Worm (Caenorhabditis elegans) whole organism, L4/young adult: ENCODE measurements around the gene tra-2.

Experiments
- W03F9.2 ChIP-seq: fragments of 150-350 bp; optimal IDR thresholded peaks from 2 replicates; lab custom pipeline; 2014; ENCODE audit warnings: missing biosample characterization, missing genetic modification characterization
- dao-5 ChIP-seq: sonication (generic microtip); optimal IDR thresholded peaks from 2 replicates; lab custom pipeline; 2016; ENCODE audit warnings: missing genotype, missing genetic modification characterization, moderate library complexity, missing compliant biosample characterization
- him-1 ChIP-seq: sonication (generic microtip); optimal IDR thresholded peaks from 2 replicates; lab custom pipeline; 2016; ENCODE audit warnings: missing genotype, missing genetic modification reagents, missing genetic modification characterization, missing compliant biosample characterization

Gene tra-2

DNA sequence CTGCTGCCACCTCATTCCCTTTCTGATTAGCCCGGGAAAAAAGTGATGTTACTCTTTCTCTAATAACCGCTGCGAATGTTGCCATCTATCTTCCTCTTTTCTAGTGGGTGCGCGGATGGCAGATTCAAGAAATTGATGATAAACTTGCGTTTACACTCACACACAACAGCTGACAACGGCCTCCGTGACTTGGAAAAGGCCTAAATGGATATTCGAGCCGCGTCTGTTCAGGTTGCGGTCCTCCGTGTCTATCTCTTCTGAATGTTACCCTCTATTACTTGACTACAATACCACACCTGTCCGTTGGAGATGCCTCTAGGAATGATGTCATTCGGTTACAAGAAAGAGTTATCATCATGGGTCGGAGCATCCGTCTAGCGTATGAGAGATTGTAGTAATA lies 28.9 kb downstream of the tra-2 start:
- TF ChIP-seq dao-5 (tag; lab: Kevin White, UChicago) (no peak), him-1 (tag; lab: Kevin White, UChicago) (no peak), W03F9.2 (tag; lab: Kevin White, UChicago) (no peak)

- TF ChIP-seq dao-5 (tag; lab: Kevin White, UChicago): no peak
- no peak for TF ChIP-seq him-1 (tag; lab: Kevin White, UChicago)
- TF ChIP-seq W03F9.2 (tag; lab: Kevin White, UChicago): no peak
Observed at ce11 chrII:6935975-6936374, 29.5 kb downstream of the tra-2 start.

DNA sequence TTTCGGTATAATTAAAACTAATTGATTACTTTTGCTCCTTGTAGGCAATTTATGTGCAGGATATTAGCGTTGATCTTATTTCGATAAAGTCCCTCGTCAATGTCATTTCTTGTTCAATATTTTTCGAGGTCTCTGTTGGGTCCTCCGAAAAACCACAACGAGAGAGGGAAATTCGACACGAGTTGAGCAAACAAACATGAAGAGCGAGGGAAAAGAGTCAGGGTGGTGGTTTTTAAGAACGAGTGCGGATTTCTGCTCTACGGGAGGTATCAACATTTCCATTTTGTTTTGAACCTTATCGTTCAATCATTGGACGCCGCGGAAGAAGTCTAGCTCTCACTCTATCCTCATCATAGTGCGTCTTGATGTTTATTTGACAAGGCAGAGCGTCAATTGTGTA lies 30.7 kb downstream of the tra-2 start:
- TF ChIP-seq him-1 (tag; lab: Kevin White, UChicago) (no peak), W03F9.2 (tag; lab: Kevin White, UChicago) (no peak), dao-5 (tag; lab: Kevin White, UChicago) (no peak)

DNA sequence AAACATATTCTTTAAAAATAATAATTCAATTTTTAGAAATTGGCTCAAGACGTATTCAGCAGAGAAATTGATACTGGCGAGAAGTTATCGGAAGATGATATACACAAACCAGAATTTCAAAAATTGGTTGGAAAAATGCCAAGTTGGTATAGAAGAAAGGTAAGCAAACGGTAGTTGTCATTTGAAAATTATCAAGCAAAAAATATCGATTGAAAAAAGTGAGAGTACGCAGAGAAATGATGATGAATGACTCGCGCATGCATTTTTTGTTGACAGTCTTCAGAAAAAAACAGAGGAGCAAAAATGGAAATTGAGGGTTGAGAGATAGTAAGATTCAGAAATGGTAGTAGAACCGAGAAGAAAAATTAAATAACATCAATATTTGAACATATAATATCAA lies 32.5 kb downstream of the tra-2 start:
- no peak for TF ChIP-seq him-1 (tag; lab: Kevin White, UChicago)
- TF ChIP-seq W03F9.2 (tag; lab: Kevin White, UChicago): no peak
- no peak for TF ChIP-seq dao-5 (tag; lab: Kevin White, UChicago)

ce11 chrII:6930072-6930471 lies 35.4 kb downstream of the tra-2 start:
- TF ChIP-seq W03F9.2 (tag; lab: Kevin White, UChicago) (no peak), him-1 (tag; lab: Kevin White, UChicago) (no peak), dao-5 (tag; lab: Kevin White, UChicago) (no peak)

DNA sequence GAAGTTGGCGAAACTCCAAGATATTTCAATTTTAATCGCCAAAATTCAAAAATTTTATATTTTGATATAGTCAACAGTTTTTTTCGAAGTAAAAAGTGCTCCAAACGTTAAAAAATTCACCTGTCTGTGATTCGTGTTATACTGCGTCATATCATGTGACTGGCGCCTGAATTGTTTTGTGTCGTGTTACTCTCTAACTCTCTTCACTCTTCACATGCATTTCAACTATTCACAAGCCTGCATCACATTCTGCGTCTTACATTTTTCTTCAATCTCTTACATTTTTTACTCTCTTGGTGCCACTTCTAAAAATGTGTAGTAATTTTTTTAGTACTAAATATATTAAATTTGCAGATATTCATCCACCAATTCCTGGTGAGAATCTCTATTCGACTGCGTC lies 37.1 kb downstream of the tra-2 start, which contains the start of gene flcn-1:
TSS of gene flcn-1 (plus strand) at position 348 of the 400 bp plus-strand sequence.
- TF ChIP-seq W03F9.2 (tag; lab: Kevin White, UChicago) (no peak), dao-5 (tag; lab: Kevin White, UChicago) (no peak), him-1 (tag; lab: Kevin White, UChicago) (no peak)

ce11 chrII:6927603-6928002 lies 37.9 kb downstream of the tra-2 start, which contains the start of gene F22D3.4:
F22D3.4 (minus strand) TSS chrII:6927603.
- TF ChIP-seq W03F9.2 (tag; lab: Kevin White, UChicago): no peak
- no peak for TF ChIP-seq dao-5 (tag; lab: Kevin White, UChicago)
- no peak for TF ChIP-seq him-1 (tag; lab: Kevin White, UChicago)

DNA sequence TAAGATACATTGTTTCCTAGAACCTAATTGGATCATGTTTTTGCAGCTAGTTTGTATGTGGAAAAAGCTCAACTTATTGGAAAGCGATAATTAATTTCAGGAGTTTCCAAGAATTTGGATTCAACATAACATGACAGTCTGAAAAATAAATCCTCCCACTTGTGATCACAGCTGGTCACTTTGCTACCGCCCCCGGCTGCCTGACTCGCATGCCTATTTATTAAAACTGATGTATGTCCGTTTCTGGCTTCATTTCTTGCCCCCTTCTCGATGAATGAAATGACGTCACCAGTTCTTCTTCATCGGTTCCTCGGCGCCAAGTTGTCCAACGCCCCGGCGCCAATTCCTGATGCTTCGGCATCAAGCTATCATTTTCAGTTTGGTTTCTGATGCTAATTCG lies 38.4 kb downstream of the tra-2 start:
- no peak for TF ChIP-seq W03F9.2 (tag; lab: Kevin White, UChicago)
- no peak for TF ChIP-seq dao-5 (tag; lab: Kevin White, UChicago)
- no peak for TF ChIP-seq him-1 (tag; lab: Kevin White, UChicago)

DNA sequence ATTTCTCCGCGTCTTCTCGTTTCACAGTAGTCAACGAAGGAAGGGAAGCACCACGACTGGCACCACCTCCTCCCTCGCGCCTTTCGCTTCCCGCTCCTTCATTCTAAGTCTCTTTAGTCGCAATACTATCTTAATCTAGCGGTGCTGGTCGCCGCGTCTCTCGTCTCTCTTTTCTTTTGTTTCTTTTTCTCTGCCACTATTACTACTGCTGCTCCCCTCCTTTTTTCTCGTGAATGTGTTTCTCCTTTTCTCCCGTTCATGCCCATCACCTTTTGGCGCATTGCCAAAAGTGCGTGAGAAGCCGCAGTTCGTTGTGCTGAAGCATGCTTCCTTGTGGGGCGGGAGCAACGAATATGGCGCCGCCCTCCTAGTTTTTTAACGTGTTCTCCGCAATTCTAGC lies 39.0 kb downstream of the tra-2 start:
- TF ChIP-seq W03F9.2 (tag; lab: Kevin White, UChicago): peak; percentile 51
- peak; percentile 26 for TF ChIP-seq dao-5 (tag; lab: Kevin White, UChicago)
- peak; percentile 66 for TF ChIP-seq him-1 (tag; lab: Kevin White, UChicago)

- TF ChIP-seq him-1 (tag; lab: Kevin White, UChicago): no peak
- TF ChIP-seq dao-5 (tag; lab: Kevin White, UChicago): no peak
- no peak for TF ChIP-seq W03F9.2 (tag; lab: Kevin White, UChicago)
Observed at ce11 chrII:6926054-6926453, 39.4 kb downstream of the tra-2 start.

DNA sequence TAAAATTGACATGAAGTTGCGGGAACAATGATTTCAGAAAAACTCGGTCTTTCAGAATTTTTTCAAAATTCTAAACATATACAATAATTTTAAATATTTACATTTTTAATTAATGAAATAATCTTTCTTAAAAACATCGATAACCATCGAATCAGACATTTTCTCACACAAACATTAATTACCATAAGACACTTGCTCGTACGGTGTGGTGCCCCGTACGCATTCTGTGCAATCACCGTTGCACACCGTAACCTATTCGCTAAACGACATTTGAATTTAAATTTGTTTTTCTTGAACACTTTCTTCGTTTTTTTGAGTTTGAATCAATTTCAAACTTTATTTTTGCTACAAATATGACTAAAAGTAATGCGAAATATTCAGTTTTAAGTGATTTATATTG lies 41.7 kb downstream of the tra-2 start:
- TF ChIP-seq W03F9.2 (tag; lab: Kevin White, UChicago): no peak
- no peak for TF ChIP-seq him-1 (tag; lab: Kevin White, UChicago)
- TF ChIP-seq dao-5 (tag; lab: Kevin White, UChicago): no peak

- TF ChIP-seq W03F9.2 (tag; lab: Kevin White, UChicago): no peak
- TF ChIP-seq him-1 (tag; lab: Kevin White, UChicago): no peak
- no peak for TF ChIP-seq dao-5 (tag; lab: Kevin White, UChicago)
Observed at ce11 chrII:6919363-6919851, 46.1 kb downstream of the tra-2 start, which contains the start of gene B0252.1. B0252.1 (plus strand) TSS chrII:6919680.

DNA sequence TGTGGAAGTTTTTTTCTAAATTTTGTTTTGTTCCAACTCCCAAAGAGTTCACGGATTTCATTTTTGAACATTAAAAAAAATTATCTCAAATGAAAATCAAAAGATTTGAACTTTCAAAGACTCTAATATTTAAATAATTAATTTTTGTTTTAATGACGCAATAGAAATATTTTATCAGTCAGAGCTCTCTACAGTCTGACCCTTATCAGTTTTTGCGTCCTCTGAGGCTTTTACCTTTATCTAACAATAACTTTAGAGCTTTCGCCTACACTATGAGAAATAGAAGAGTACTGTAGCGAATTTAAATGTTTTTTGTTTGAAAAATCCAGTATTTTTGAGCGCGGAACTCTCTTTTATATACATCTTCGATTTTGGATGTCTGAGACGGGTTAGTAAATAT lies 46.6 kb downstream of the tra-2 start, which contains the start of gene B0252.5:
TSS of gene B0252.5 (minus strand) at position 17 of the 400 bp plus-strand sequence.
- TF ChIP-seq him-1 (tag; lab: Kevin White, UChicago) (no peak), W03F9.2 (tag; lab: Kevin White, UChicago) (no peak), dao-5 (tag; lab: Kevin White, UChicago) (no peak)

DNA sequence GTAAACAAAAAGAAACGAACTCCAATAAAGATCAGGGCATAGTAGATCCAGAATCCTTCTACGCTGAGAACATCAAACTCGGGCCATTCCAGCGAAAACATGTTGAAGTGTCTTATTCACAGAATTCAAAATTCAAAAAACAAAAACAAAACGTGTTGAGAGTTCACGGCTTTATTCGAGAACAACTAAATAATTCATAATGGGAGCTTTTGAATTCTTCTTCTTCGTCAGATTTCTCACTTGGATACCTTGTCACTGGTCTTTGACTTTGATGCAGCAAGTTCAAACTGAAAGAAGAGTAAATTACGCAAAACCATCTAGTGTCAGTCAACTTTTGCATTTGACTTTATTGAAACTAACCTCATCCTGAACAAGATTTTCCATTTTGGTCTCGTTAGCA lies 47.8 kb downstream of the tra-2 start, which contains the start of gene B0252.11:
TSS of gene B0252.11 (minus strand) at position 101 of the 400 bp plus-strand sequence.
- TF ChIP-seq dao-5 (tag; lab: Kevin White, UChicago) (no peak), W03F9.2 (tag; lab: Kevin White, UChicago) (no peak), him-1 (tag; lab: Kevin White, UChicago) (no peak)
